Fruit fly (Drosophila melanogaster) whole organism, adult: Measurements from ENCODE around the gene Atg5.
A peak's percentile ranks its signal among the peaks of the same experiment; 100 is the strongest.

ENCODE experiments used
- CG11617 ChIP-seq: fragments of 200-800 bp; sonication (Bioruptor generic); optimal IDR thresholded peaks from 2 replicates; lab custom pipeline; 2017; ENCODE audit warnings: mild to moderate bottlenecking, missing biosample characterization, missing genetic modification reagents, missing genetic modification characterization
- CG12768 ChIP-seq: fragments of 200-800 bp; sonication (Bioruptor generic); optimal IDR thresholded peaks from 2 replicates; lab custom pipeline; 2017; ENCODE audit warnings: missing biosample characterization, missing genetic modification characterization, mild to moderate bottlenecking, moderate library complexity, missing genetic modification reagents
- CG14711 ChIP-seq: fragments of 200-800 bp; sonication (Bioruptor generic); optimal IDR thresholded peaks from 2 replicates; lab custom pipeline; 2018; ENCODE audit warnings: missing biosample characterization, mild to moderate bottlenecking, missing genetic modification characterization, moderate library complexity
- CG1620 ChIP-seq: fragments of 200-800 bp; sonication (Bioruptor generic); optimal IDR thresholded peaks from 2 replicates; lab custom pipeline; 2016; ENCODE audit warnings: missing biosample characterization, missing genetic modification characterization
- CG33017 ChIP-seq: fragments of 200-800 bp; sonication (Bioruptor generic); optimal IDR thresholded peaks from 2 replicates; lab custom pipeline; 2018; ENCODE audit warnings: missing biosample characterization, mild to moderate bottlenecking, missing genetic modification characterization, moderate library complexity
- CG5204 ChIP-seq: fragments of 200-800 bp; sonication (Bioruptor generic); optimal IDR thresholded peaks from 2 replicates; lab custom pipeline; 2016; ENCODE audit warnings: missing biosample characterization, missing genetic modification characterization
- CG7045 ChIP-seq: fragments of 200-800 bp; sonication (Bioruptor generic); optimal IDR thresholded peaks from 2 replicates; lab custom pipeline; 2017; ENCODE audit warnings: missing biosample characterization, mild to moderate bottlenecking, missing genetic modification characterization
- CG7101 ChIP-seq: fragments of 200-800 bp; sonication (Bioruptor generic); optimal IDR thresholded peaks from 2 replicates; lab custom pipeline; 2018; ENCODE audit warnings: missing biosample characterization, mild to moderate bottlenecking, missing genetic modification characterization, moderate library complexity
- Clk ChIP-seq: fragments of 200-800 bp; sonication (Bioruptor generic); optimal IDR thresholded peaks from 2 replicates; lab custom pipeline; 2017; ENCODE audit warnings: missing biosample characterization, missing genetic modification characterization
- Crg-1 ChIP-seq: fragments of 200-800 bp; sonication (Bioruptor generic); optimal IDR thresholded peaks from 2 replicates; lab custom pipeline; 2016; ENCODE audit warnings: missing biosample characterization, missing genetic modification characterization
- Hr96 ChIP-seq: fragments of 200-800 bp; sonication (Bioruptor generic); optimal IDR thresholded peaks from 2 replicates; lab custom pipeline; 2016; ENCODE audit warnings: missing biosample characterization, missing genetic modification characterization
- Mnt ChIP-seq: fragments of 200-800 bp; sonication (Bioruptor generic); optimal IDR thresholded peaks from 2 replicates; lab custom pipeline; 2016; ENCODE audit warnings: missing biosample characterization, mild to moderate bottlenecking, missing genetic modification characterization
- bab1 ChIP-seq: fragments of 200-800 bp; sonication (Bioruptor generic); optimal IDR thresholded peaks from 3 replicates; lab custom pipeline; 2019; ENCODE audit warnings: missing biosample characterization, mild to moderate bottlenecking, missing genetic modification characterization, moderate library complexity
- cic ChIP-seq: fragments of 200-800 bp; sonication (Bioruptor generic); optimal IDR thresholded peaks from 2 replicates; lab custom pipeline; 2017; ENCODE audit warnings: missing biosample characterization, mild to moderate bottlenecking, missing genetic modification characterization, moderate library complexity
- cnc ChIP-seq, 2 experiments: fragments of >200 bp; optimal IDR thresholded peaks; 2 replicates each; lab custom pipeline; 2017
- kay ChIP-seq: fragments of 200-800 bp; sonication (Bioruptor generic); peaks from one replicate; lab custom pipeline; 2016; ENCODE audit warnings: missing biosample characterization, missing genetic modification characterization, borderline replicate concordance
- ovo ChIP-seq: fragments of 200-800 bp; sonication (Bioruptor generic); optimal IDR thresholded peaks from 2 replicates; lab custom pipeline; 2016; ENCODE audit warnings: missing biosample characterization, missing genetic modification characterization
- pad ChIP-seq: fragments of 200-800 bp; sonication (Bioruptor generic); optimal IDR thresholded peaks from 3 replicates; lab custom pipeline; 2017; ENCODE audit warnings: missing biosample characterization, missing genetic modification characterization, mild to moderate bottlenecking, moderate library complexity, missing genetic modification reagents
- tj ChIP-seq: fragments of 200-800 bp; sonication (Bioruptor generic); optimal IDR thresholded peaks from 3 replicates; lab custom pipeline; 2017; ENCODE audit warnings: missing biosample characterization, mild to moderate bottlenecking, missing genetic modification characterization, moderate library complexity
- toe ChIP-seq: fragments of 200-800 bp; sonication (Bioruptor generic); optimal IDR thresholded peaks from 2 replicates; lab custom pipeline; 2016; ENCODE audit warnings: missing biosample characterization, missing genetic modification characterization

The Atg5 gene

DNA sequence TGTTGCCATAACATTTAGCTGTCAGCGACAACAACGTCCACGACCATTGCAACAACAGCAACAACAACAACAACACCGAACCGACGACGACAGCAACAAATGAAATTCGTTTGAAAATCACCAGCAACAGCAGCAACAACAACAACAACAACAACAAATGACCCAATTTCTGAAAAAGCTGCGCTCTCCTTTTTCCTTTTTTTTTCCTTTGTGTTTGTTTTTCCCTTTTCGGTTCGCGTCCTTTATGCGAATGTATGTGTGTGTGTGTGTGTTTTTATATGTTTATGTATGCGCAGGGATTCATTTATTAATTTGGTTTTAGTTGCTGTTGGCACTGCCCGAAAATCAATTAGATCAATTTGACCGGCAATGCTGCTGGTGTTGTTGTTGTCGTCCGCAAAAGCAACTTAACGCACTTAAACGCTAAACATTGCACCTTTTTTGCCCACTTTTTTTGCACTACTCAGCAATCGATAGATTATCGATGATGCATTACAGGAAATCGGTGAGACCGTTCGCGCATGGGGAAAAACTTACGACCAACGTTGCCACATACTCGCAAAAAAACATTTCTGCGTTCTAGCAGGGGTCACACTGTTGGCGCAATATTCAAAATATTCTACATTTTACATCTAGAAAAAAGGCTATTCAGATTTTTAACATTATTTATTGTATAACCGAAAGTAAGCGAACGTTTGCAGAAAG lies 32.6 kb downstream of the Atg5 start, which contains the start of gene unc-119:
Gene unc-119 (minus strand): TSS at position 488 of the 705 bp plus-strand sequence.
- TF ChIP-seq Crg-1 (GFP tag; lab: Kevin White, UChicago) (peak; percentile 32), cnc (optimal IDR thresholded peaks at IDR 0.05; lab: Kevin White, UChicago) (no peak), cic (GFP tag; lab: Kevin White, UChicago) (peak; percentile 11), Clk (no peak), tj (GFP tag; lab: Kevin White, UChicago) (peak; percentile 89), CG1620 (GFP tag; lab: Kevin White, UChicago) (peak; percentile 4), CG7101 (tag; lab: Kevin White, UChicago) (peak; percentile 13), ovo (GFP tag; lab: Kevin White, UChicago) (no peak), toe (no peak), pad (GFP tag; lab: Kevin White, UChicago) (peak; percentile 54), CG14711 (tag; lab: Kevin White, UChicago) (peak; percentile 9), CG11617 (GFP tag; lab: Kevin White, UChicago) (peak; percentile 17), bab1 (peak; percentile 2), kay (no peak), CG12768 (GFP tag; lab: Kevin White, UChicago) (no peak), CG7045 (GFP tag; lab: Kevin White, UChicago) (no peak), CG5204 (GFP tag; lab: Kevin White, UChicago) (no peak), Hr96 (GFP tag; lab: Kevin White, UChicago) (no peak), CG33017 (tag; lab: Kevin White, UChicago) (no peak), Mnt (GFP tag; lab: Kevin White, UChicago) (peak; percentile 24)

DNA sequence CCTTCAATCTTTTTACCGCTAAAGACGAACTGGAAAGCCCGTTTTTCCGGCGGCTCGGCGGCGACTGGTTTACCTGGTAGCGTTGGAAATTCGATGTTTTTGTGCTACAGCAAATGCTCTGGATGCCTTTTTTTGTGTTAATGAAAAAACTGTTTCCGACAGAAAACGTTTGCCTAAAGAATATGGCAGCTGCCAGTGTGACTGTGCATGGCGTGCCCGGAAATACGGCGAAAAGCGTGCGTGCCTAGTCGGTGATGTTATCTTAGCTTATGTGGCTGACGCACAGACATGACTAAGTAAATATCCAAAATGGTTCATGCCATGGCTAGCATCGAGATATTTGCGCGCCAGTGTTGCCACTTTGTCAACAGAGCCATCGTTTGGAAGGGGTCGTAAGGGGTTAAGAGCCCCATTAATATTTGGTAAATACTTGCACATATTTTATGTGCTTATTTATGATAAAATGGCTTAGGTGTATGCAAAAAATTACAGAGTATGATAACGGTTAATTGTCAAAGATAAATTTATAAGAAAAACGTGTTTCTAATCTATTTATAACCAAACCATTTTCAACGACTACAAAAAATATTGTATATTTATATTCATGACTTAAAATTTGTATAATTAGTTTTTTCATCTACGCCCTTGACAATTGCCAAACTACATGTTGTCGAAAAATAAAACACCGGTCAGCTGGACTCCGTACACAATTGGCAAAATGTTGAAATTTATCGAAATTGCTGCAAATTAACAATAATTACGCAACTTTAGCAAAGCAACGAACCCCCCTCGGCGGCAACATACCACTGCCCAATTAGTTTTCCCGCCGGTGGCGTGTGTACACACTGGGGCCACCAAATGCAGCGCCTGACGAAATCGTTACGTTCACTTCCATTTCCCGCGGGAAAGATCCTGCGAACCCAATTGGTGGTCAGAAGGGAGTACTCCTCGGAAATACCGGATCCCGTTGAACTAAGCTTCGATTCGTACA lies 37.3 kb downstream of the Atg5 start, which contains the start of gene CG2059:
Gene CG2059 (plus strand): TSS at position 364 of the 991 bp plus-strand sequence.
- peak; percentile 76 for TF ChIP-seq ovo (GFP tag; lab: Kevin White, UChicago)
- TF ChIP-seq CG14711 (tag; lab: Kevin White, UChicago): peak; percentile 62
- TF ChIP-seq CG33017 (tag; lab: Kevin White, UChicago): peak; percentile 54
- TF ChIP-seq CG1620 (GFP tag; lab: Kevin White, UChicago): peak; percentile 69
- TF ChIP-seq bab1: peak; percentile 67
- peak; percentile 29 for TF ChIP-seq toe
- peak; percentile 34 to 59 for TF ChIP-seq cnc (optimal IDR thresholded peaks at IDR 0.05; lab: Kevin White, UChicago)
- peak; percentile 64 for TF ChIP-seq CG5204 (GFP tag; lab: Kevin White, UChicago)
- peak; percentile 70 for TF ChIP-seq CG7101 (tag; lab: Kevin White, UChicago)
- no peak for TF ChIP-seq Clk
- TF ChIP-seq CG7045 (GFP tag; lab: Kevin White, UChicago): peak; percentile 18
- no peak for TF ChIP-seq Crg-1 (GFP tag; lab: Kevin White, UChicago)
- TF ChIP-seq CG12768 (GFP tag; lab: Kevin White, UChicago): no peak
- TF ChIP-seq Hr96 (GFP tag; lab: Kevin White, UChicago): peak; percentile 52
- peak; percentile 4 for TF ChIP-seq tj (GFP tag; lab: Kevin White, UChicago)
- peak; percentile 95 for TF ChIP-seq pad (GFP tag; lab: Kevin White, UChicago)
- TF ChIP-seq kay: no peak
- TF ChIP-seq cic (GFP tag; lab: Kevin White, UChicago): no peak
- TF ChIP-seq Mnt (GFP tag; lab: Kevin White, UChicago): peak; percentile 30
- peak; percentile 66 for TF ChIP-seq CG11617 (GFP tag; lab: Kevin White, UChicago)

DNA sequence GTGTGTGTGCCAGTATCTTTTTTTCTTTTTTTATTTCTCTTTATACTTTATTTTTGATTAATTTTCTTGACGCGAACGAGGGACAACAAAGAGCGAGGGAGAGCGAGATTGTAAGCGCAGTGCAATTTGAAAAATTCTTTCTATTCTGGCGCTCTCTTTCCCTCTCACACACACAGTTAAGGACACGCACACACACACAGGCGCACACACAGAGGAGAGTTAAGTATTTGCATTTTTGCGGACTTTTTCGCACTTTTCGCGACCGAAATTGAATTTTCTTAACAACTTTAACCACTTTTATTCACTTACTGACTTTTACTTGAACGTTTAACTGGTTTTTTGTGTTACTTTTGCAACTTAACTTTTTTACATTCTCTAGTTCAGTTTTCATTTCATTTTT lies 38.2 kb downstream of the Atg5 start:
- TF ChIP-seq cnc (optimal IDR thresholded peaks at IDR 0.05; lab: Kevin White, UChicago): no peak
- TF ChIP-seq CG7101 (tag; lab: Kevin White, UChicago): no peak
- TF ChIP-seq Hr96 (GFP tag; lab: Kevin White, UChicago): no peak
- no peak for TF ChIP-seq cic (GFP tag; lab: Kevin White, UChicago)
- TF ChIP-seq toe: no peak
- no peak for TF ChIP-seq CG14711 (tag; lab: Kevin White, UChicago)
- TF ChIP-seq CG11617 (GFP tag; lab: Kevin White, UChicago): no peak
- TF ChIP-seq CG1620 (GFP tag; lab: Kevin White, UChicago): no peak
- no peak for TF ChIP-seq CG12768 (GFP tag; lab: Kevin White, UChicago)
- TF ChIP-seq ovo (GFP tag; lab: Kevin White, UChicago): no peak
- no peak for TF ChIP-seq CG7045 (GFP tag; lab: Kevin White, UChicago)
- no peak for TF ChIP-seq bab1
- TF ChIP-seq Crg-1 (GFP tag; lab: Kevin White, UChicago): no peak
- no peak for TF ChIP-seq kay
- no peak for TF ChIP-seq CG33017 (tag; lab: Kevin White, UChicago)

DNA sequence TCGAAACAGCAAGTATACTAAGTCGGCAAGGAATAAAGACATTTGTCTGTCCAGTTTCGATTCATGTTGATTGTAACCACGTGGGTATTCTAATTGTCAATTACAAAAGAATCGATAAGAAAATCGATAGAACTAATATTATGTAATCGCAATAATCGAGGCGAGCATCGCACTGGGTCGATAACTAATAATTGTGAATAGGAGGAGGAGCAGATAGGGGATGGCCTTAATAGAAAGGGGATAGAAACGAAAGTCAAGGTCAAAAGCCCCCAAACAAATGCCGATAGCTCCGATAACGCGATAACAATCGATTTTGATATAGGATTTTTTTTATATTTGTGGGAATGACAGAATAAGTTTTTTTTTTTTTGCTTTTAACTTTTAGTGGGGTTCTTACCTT lies 38.6 kb downstream of the Atg5 start:
- no peak for TF ChIP-seq CG33017 (tag; lab: Kevin White, UChicago)
- TF ChIP-seq kay: no peak
- TF ChIP-seq toe: no peak
- no peak for TF ChIP-seq Hr96 (GFP tag; lab: Kevin White, UChicago)
- TF ChIP-seq ovo (GFP tag; lab: Kevin White, UChicago): no peak
- TF ChIP-seq CG5204 (GFP tag; lab: Kevin White, UChicago): no peak
- no peak for TF ChIP-seq tj (GFP tag; lab: Kevin White, UChicago)
- TF ChIP-seq cic (GFP tag; lab: Kevin White, UChicago): no peak
- TF ChIP-seq CG12768 (GFP tag; lab: Kevin White, UChicago): no peak
- no peak for TF ChIP-seq cnc (optimal IDR thresholded peaks at IDR 0.05; lab: Kevin White, UChicago)
